Worm (Caenorhabditis elegans) whole organism, L3 larva: ENCODE results near the gene B0280.9.

Experiments used
- jun-1 ChIP-seq: fragments of 150-350 bp; optimal IDR thresholded peaks from 2 replicates; lab custom pipeline; 2014; ENCODE audit warnings: missing biosample characterization, missing genetic modification reagents, missing genetic modification characterization
- nhr-25 ChIP-seq: sonication (generic microtip); optimal IDR thresholded peaks from 2 replicates; lab custom pipeline; 2017; ENCODE audit warnings: missing biosample characterization, missing genetic modification characterization
- skn-1 ChIP-seq: fragments of 150-350 bp; optimal IDR thresholded peaks from 2 replicates; lab custom pipeline; 2014; ENCODE audit warnings: missing biosample characterization, missing genetic modification characterization
- snpc-4 ChIP-seq: fragments of 150-350 bp; optimal IDR thresholded peaks from 2 replicates; lab custom pipeline; 2014; ENCODE audit warnings: missing biosample characterization, missing genetic modification characterization

ce11 chrIII:7153747-7154238 is 31.1 kb upstream of the B0280.9 start, which contains the start of gene ogt-1:
- TF ChIP-seq jun-1 (tag; lab: Kevin White, UChicago) (peak; percentile 89), nhr-25 (tag; lab: Kevin White, UChicago) (peak; percentile 96), skn-1 (tag; lab: Kevin White, UChicago) (peak; percentile 63), snpc-4 (tag; lab: Kevin White, UChicago) (peak; percentile 57)
